Worm (Caenorhabditis elegans): ENCODE data around the gene C06B3.7.

ce11 chrV:13957691-13958090 lies 48.2 kb downstream of the C06B3.7 start:
- TF ChIP-seq ceh-28 (tag; optimal IDR thresholded peaks at IDR 0.05) (no peak), fos-1 (tag; optimal IDR thresholded peaks at IDR 0.05) (no peak)

Data from whole organism, L3 larva.